Worm (Caenorhabditis elegans): ENCODE results near the gene gpcp-1.

Gene gpcp-1

ce11 chrX:3154562-3154961 is 44.1 kb upstream of the gpcp-1 start:
- TF ChIP-seq elt-2 (tag; optimal IDR thresholded peaks at IDR 0.05), result peak; percentile 48
- no peak for TF ChIP-seq C16A3.4 (tag; optimal IDR thresholded peaks at IDR 0.05)

- TF ChIP-seq unc-30 (tag; optimal IDR thresholded peaks at IDR 0.05) (no peak), alr-1 (tag; optimal IDR thresholded peaks at IDR 0.05; ENCODE audit: borderline replicate concordance) (no peak), unc-98 (GFP tag; IDR thresholded peaks at IDR 0.05) (no peak), elt-3 (tag; optimal IDR thresholded peaks at IDR 0.05) (no peak), lir-3 (tag; optimal IDR thresholded peaks at IDR 0.05; ENCODE audit: poor library complexity) (no peak), efl-1 (optimal IDR thresholded peaks at IDR 0.05) (no peak), efl-1 (GFP tag; optimal IDR thresholded peaks at IDR 0.05 in 1 of 2) (peak in 1 of 2 experiments; percentile 49), fkh-4 (tag; optimal IDR thresholded peaks at IDR 0.05; ENCODE audit: borderline replicate concordance) (no peak), blmp-1 (tag; optimal IDR thresholded peaks at IDR 0.05) (no peak), jun-1 (tag; optimal IDR thresholded peaks at IDR 0.05) (peak; percentile 29), lin-13 (GFP tag; optimal IDR thresholded peaks at IDR 0.05) (no peak), zag-1 (tag; optimal IDR thresholded peaks at IDR 0.05) (no peak), ztf-11 (tag; optimal IDR thresholded peaks at IDR 0.05) (no peak), nhr-71 (tag; optimal IDR thresholded peaks at IDR 0.05) (peak; percentile 42), pqm-1 (tag; optimal IDR thresholded peaks at IDR 0.05) (peak; percentile 12), elt-2 (tag; optimal IDR thresholded peaks at IDR 0.05) (peak; percentile 96), nhr-237 (tag; optimal IDR thresholded peaks at IDR 0.05) (no peak), ceh-63 (GFP tag; optimal IDR thresholded peaks at IDR 0.05) (no peak), ceh-88 (GFP tag; IDR thresholded peaks at IDR 0.05) (no peak), mdl-1 (tag; optimal IDR thresholded peaks at IDR 0.05) (no peak), pax-3 (tag; optimal IDR thresholded peaks at IDR 0.05) (no peak), nhr-85 (tag) (no peak), nhr-11 (tag; optimal IDR thresholded peaks at IDR 0.05) (no peak), ama-1 (optimal IDR thresholded peaks at IDR 0.05) (no peak), nhr-20 (tag; optimal IDR thresholded peaks at IDR 0.05) (peak; percentile 25), fkh-10 (GFP tag; optimal IDR thresholded peaks at IDR 0.05) (no peak), xbp-1 (tag; optimal IDR thresholded peaks at IDR 0.05) (no peak), C16A3.4 (tag; optimal IDR thresholded peaks at IDR 0.05) (no peak), lin-35 (GFP tag; optimal IDR thresholded peaks at IDR 0.05) (peak in 1 of 2 experiments; percentile 36), sup-37 (GFP tag; optimal IDR thresholded peaks at IDR 0.05) (no peak), ceh-82 (tag; optimal IDR thresholded peaks at IDR 0.05) (no peak), fos-1 (tag; optimal IDR thresholded peaks at IDR 0.05) (no peak), dpl-1 (GFP tag; optimal IDR thresholded peaks at IDR 0.05) (no peak), nhr-77 (tag; optimal IDR thresholded peaks at IDR 0.05) (no peak), Y116A8C.19 (tag; optimal IDR thresholded peaks at IDR 0.05; ENCODE audit: borderline replicate concordance) (no peak), nhr-19 (GFP tag; conservative IDR thresholded peaks at IDR 0.05) (no peak), tbx-2 (tag; optimal IDR thresholded peaks at IDR 0.05) (no peak), F16B12.6 (tag; optimal IDR thresholded peaks at IDR 0.05) (no peak), unc-86 (tag; optimal IDR thresholded peaks at IDR 0.05) (no peak), lin-14 (GFP tag; optimal IDR thresholded peaks at IDR 0.05) (peak; percentile 21), swsn-7 (tag; optimal IDR thresholded peaks at IDR 0.05) (no peak), nhr-47 (tag; optimal IDR thresholded peaks at IDR 0.05) (no peak), C34B4.2 (tag; optimal IDR thresholded peaks at IDR 0.05) (no peak), snpc-4 (tag; optimal IDR thresholded peaks at IDR 0.05) (no peak), nhr-84 (tag; optimal IDR thresholded peaks at IDR 0.05) (no peak), sox-4 (tag; optimal IDR thresholded peaks at IDR 0.05) (no peak), irx-1 (tag; optimal IDR thresholded peaks at IDR 0.05) (no peak), egl-13 (tag; optimal IDR thresholded peaks at IDR 0.05) (no peak), aly-2 (tag; optimal IDR thresholded peaks at IDR 0.05) (no peak), ztf-4 (tag; optimal IDR thresholded peaks at IDR 0.05) (no peak), grh-1 (GFP tag; IDR thresholded peaks at IDR 0.05) (no peak), nhr-12 (tag; optimal IDR thresholded peaks at IDR 0.05) (no peak)
Measured at ce11 chrX:3153133-3153532, 42.7 kb upstream of the gpcp-1 start.

Data from whole organism, L1 larva.